Worm (Caenorhabditis elegans) whole organism, L3 larva: ENCODE results near the gene spp-21.

Experiments used
- R02D3.7 ChIP-seq: fragments of 150-350 bp; optimal IDR thresholded peaks from 2 replicates; lab custom pipeline; 2014; ENCODE audit warnings: missing biosample characterization, missing genetic modification characterization
- ZK546.5 ChIP-seq: sonication (generic microtip); optimal IDR thresholded peaks from 2 replicates; lab custom pipeline; 2017; ENCODE audit warnings: missing biosample characterization, missing genetic modification characterization
- aly-2 ChIP-seq: fragments of 150-350 bp; optimal IDR thresholded peaks from 2 replicates; lab custom pipeline; 2014; ENCODE audit warnings: missing biosample characterization, missing genetic modification characterization
- ceh-82 ChIP-seq: fragments of 150-350 bp; optimal IDR thresholded peaks from 2 replicates; lab custom pipeline; 2014; ENCODE audit warnings: missing biosample characterization, missing genetic modification characterization
- ceh-9 ChIP-seq: sonication (generic microtip); optimal IDR thresholded peaks from 2 replicates; lab custom pipeline; 2018; ENCODE audit warnings: missing biosample characterization, missing genetic modification characterization
- egl-27 ChIP-seq: sonication (generic microtip); optimal IDR thresholded peaks from 4 replicates; lab custom pipeline; 2017; ENCODE audit warnings: missing biosample characterization, missing genetic modification reagents, missing genetic modification characterization
- egl-5 ChIP-seq: fragments of 150-350 bp; optimal IDR thresholded peaks from 2 replicates; lab custom pipeline; 2017; ENCODE audit warnings: missing biosample characterization, missing genetic modification reagents, missing genetic modification characterization, inconsistent platforms
- elt-1 ChIP-seq: fragments of 150-350 bp; optimal IDR thresholded peaks from 2 replicates; lab custom pipeline; 2014; ENCODE audit warnings: missing biosample characterization, missing genetic modification characterization
- elt-2 ChIP-seq: sonication (generic microtip); optimal IDR thresholded peaks from 2 replicates; lab custom pipeline; 2016; ENCODE audit warnings: missing genetic modification reagents, mild to moderate bottlenecking, missing genetic modification characterization, missing compliant biosample characterization
- elt-3 ChIP-seq, 3 experiments: fragments of 150-350 bp in 1 of 3; sonication (generic microtip) in 2 of 3; optimal IDR thresholded peaks; 2 replicates in 2 of 3; 4 replicates in 1 of 3; lab custom pipeline; 2014 to 2017; ENCODE audit warnings: missing biosample characterization in 3 of 3, missing genetic modification characterization in 3 of 3
- fkh-2 ChIP-seq: fragments of 150-350 bp; optimal IDR thresholded peaks from 2 replicates; lab custom pipeline; 2014; ENCODE audit warnings: missing biosample characterization, missing genetic modification reagents, missing genetic modification characterization
- hmg-11 ChIP-seq: sonication (generic microtip); optimal IDR thresholded peaks from 2 replicates; lab custom pipeline; 2016; ENCODE audit warnings: missing genetic modification characterization, missing compliant biosample characterization
- jun-1 ChIP-seq: fragments of 150-350 bp; optimal IDR thresholded peaks from 2 replicates; lab custom pipeline; 2014; ENCODE audit warnings: missing biosample characterization, missing genetic modification reagents, missing genetic modification characterization
- lin-15B ChIP-seq: fragments of 150-350 bp; optimal IDR thresholded peaks from 2 replicates; lab custom pipeline; 2014; ENCODE audit warnings: missing biosample characterization, missing genetic modification characterization
- lin-39 ChIP-seq: fragments of 150-350 bp; optimal IDR thresholded peaks from 2 replicates; lab custom pipeline; 2018; ENCODE audit warnings: missing biosample characterization, missing genetic modification reagents, missing genetic modification characterization
- lsy-12 ChIP-seq: sonication (generic microtip); optimal IDR thresholded peaks from 2 replicates; lab custom pipeline; 2016; ENCODE audit warnings: mild to moderate bottlenecking, missing genetic modification characterization, missing compliant biosample characterization
- nfya-1 ChIP-seq: sonication (generic microtip); optimal IDR thresholded peaks from 2 replicates; lab custom pipeline; 2017; ENCODE audit warnings: missing genetic modification characterization, mild to moderate bottlenecking, missing compliant biosample characterization, antibody characterized with exemption, moderate library complexity; ENCODE audit not compliant: insufficient read depth
- nhr-12 ChIP-seq: fragments of 150-350 bp; optimal IDR thresholded peaks from 2 replicates; lab custom pipeline; 2014; ENCODE audit warnings: missing biosample characterization, missing genetic modification characterization
- nhr-23 ChIP-seq: fragments of 150-350 bp; optimal IDR thresholded peaks from 2 replicates; lab custom pipeline; 2014; ENCODE audit warnings: missing biosample characterization, missing genetic modification reagents, missing genetic modification characterization
- nhr-25 ChIP-seq: sonication (generic microtip); optimal IDR thresholded peaks from 2 replicates; lab custom pipeline; 2017; ENCODE audit warnings: missing biosample characterization, missing genetic modification characterization
- nhr-28 ChIP-seq: fragments of 150-350 bp; optimal IDR thresholded peaks from 2 replicates; lab custom pipeline; 2014; ENCODE audit warnings: missing biosample characterization, missing genetic modification characterization
- nhr-43 ChIP-seq: sonication (generic microtip); optimal IDR thresholded peaks from 2 replicates; lab custom pipeline; 2016; ENCODE audit warnings: mild to moderate bottlenecking, missing genetic modification characterization, missing compliant biosample characterization; ENCODE audit not compliant: poor library complexity, severe bottlenecking
- nhr-67 ChIP-seq: fragments of 150-350 bp; optimal IDR thresholded peaks from 2 replicates; lab custom pipeline; 2014; ENCODE audit warnings: missing biosample characterization, missing genetic modification characterization
- nhr-76 ChIP-seq: fragments of 150-350 bp; sonication (generic microtip); optimal IDR thresholded peaks from 5 replicates; lab custom pipeline; 2014; ENCODE audit warnings: missing biosample characterization, missing genetic modification characterization
- nhr-77 ChIP-seq: fragments of 150-350 bp; optimal IDR thresholded peaks from 2 replicates; lab custom pipeline; 2014; ENCODE audit warnings: missing biosample characterization, missing genetic modification characterization
- pha-4 ChIP-seq: fragments of 150-350 bp; optimal IDR thresholded peaks from 2 replicates; lab custom pipeline; 2014; ENCODE audit warnings: missing biosample characterization, missing genetic modification reagents, missing genetic modification characterization
- pqm-1 ChIP-seq: fragments of 150-350 bp; optimal IDR thresholded peaks from 2 replicates; lab custom pipeline; 2017; ENCODE audit warnings: missing biosample characterization, missing genetic modification characterization, inconsistent platforms
- skn-1 ChIP-seq: fragments of 150-350 bp; optimal IDR thresholded peaks from 2 replicates; lab custom pipeline; 2014; ENCODE audit warnings: missing biosample characterization, missing genetic modification characterization
- tbx-2 ChIP-seq: sonication (generic microtip); optimal IDR thresholded peaks from 2 replicates; lab custom pipeline; 2016; ENCODE audit warnings: mild to moderate bottlenecking, missing genetic modification characterization, missing compliant biosample characterization
- unc-39 ChIP-seq: sonication (generic microtip); optimal IDR thresholded peaks from 4 replicates; lab custom pipeline; 2017; ENCODE audit warnings: missing biosample characterization, missing genetic modification characterization
- unc-62 ChIP-seq: fragments of 150-350 bp; sonication (generic microtip); optimal IDR thresholded peaks from 4 replicates; lab custom pipeline; 2014; ENCODE audit warnings: missing biosample characterization, missing genetic modification reagents, missing genetic modification characterization
- ztf-11 ChIP-seq: fragments of 150-350 bp; optimal IDR thresholded peaks from 2 replicates; lab custom pipeline; 2014; ENCODE audit warnings: missing biosample characterization, missing genetic modification characterization

spp-21 gene

ce11 chrX:11487484-11487883 lies 2.4 kb upstream of the spp-21 start, which contains the start of gene spp-9:
spp-9 (plus strand) TSS chrX:11487784.
- TF ChIP-seq nhr-25 (tag; lab: Kevin White, UChicago) (no peak), nhr-12 (tag; lab: Kevin White, UChicago) (no peak), lsy-12 (no peak), aly-2 (tag; lab: Kevin White, UChicago) (no peak), lin-15B (tag; lab: Kevin White, UChicago) (no peak), fkh-2 (tag; lab: Kevin White, UChicago) (no peak), unc-39 (tag; lab: Kevin White, UChicago) (no peak), lin-39 (tag; lab: Kevin White, UChicago) (no peak), nhr-76 (tag; lab: Kevin White, UChicago) (no peak), ceh-9 (tag; lab: Kevin White, UChicago) (no peak), nhr-67 (tag; lab: Kevin White, UChicago) (no peak), ceh-82 (tag; lab: Kevin White, UChicago) (no peak), ZK546.5 (tag; lab: Kevin White, UChicago) (no peak), nfya-1 (no peak), nhr-43 (tag; lab: Kevin White, UChicago) (no peak), hmg-11 (tag; lab: Kevin White, UChicago) (no peak), ztf-11 (tag; lab: Kevin White, UChicago) (no peak), nhr-77 (no peak)

ce11 chrX:11491835-11492234 lies 1.9 kb downstream of the spp-21 start:
- TF ChIP-seq elt-3 (tag; optimal IDR thresholded peaks at IDR 0.05; lab: Kevin White, UChicago) (no peak), jun-1 (no peak), nhr-23 (tag; lab: Kevin White, UChicago) (no peak), ZK546.5 (tag; lab: Kevin White, UChicago) (no peak), egl-5 (no peak), nhr-76 (tag; lab: Kevin White, UChicago) (no peak), R02D3.7 (tag; lab: Kevin White, UChicago) (no peak), nhr-43 (tag; lab: Kevin White, UChicago) (no peak), ceh-9 (tag; lab: Kevin White, UChicago) (no peak), tbx-2 (tag; lab: Kevin White, UChicago) (no peak), pha-4 (tag; lab: Kevin White, UChicago) (no peak), skn-1 (tag; lab: Kevin White, UChicago) (no peak)

ce11 chrX:11498871-11499270 lies 8.9 kb downstream of the spp-21 start:
- TF ChIP-seq elt-2 (peak; percentile 68), pqm-1 (peak; percentile 62), fkh-2 (tag; lab: Kevin White, UChicago) (no peak)

ce11 chrX:11499738-11500137 lies 9.8 kb downstream of the spp-21 start, which contains the start of gene T25C12.3:
T25C12.3 (minus strand) TSS chrX:11499999.
- no peak for TF ChIP-seq pha-4 (tag; lab: Kevin White, UChicago)
- no peak for TF ChIP-seq jun-1
- peak; percentile 80 for TF ChIP-seq elt-2
- no peak for TF ChIP-seq egl-27

ce11 chrX:11500589-11500988 lies 10.7 kb downstream of the spp-21 start:
- TF ChIP-seq elt-1 (tag; lab: Kevin White, UChicago) (no peak), unc-62 (no peak), unc-39 (tag; lab: Kevin White, UChicago) (no peak), elt-2 (peak; percentile 76)
- TF ChIP-seq, all 47 proteins: peak for 1

ce11 chrX:11501967-11502366 lies 12.0 kb downstream of the spp-21 start, which contains the start of gene F29G6.1:
F29G6.1 (plus strand) TSS chrX:11502267.
- peak; percentile 21 for TF ChIP-seq nhr-25 (tag; lab: Kevin White, UChicago)
- TF ChIP-seq nhr-28 (tag; lab: Kevin White, UChicago): no peak
